Worm (Caenorhabditis elegans): ENCODE measurements around the gene dyf-19.

ce11 chrV:19636194-19636584 lies 11.3 kb downstream of the dyf-19 start:
- TF ChIP-seq mep-1 (tag; optimal IDR thresholded peaks at IDR 0.05) (no peak), elt-1 (tag; optimal IDR thresholded peaks at IDR 0.05; ENCODE audit: borderline replicate concordance, insufficient read depth) (no peak), ces-1 (GFP tag; optimal IDR thresholded peaks at IDR 0.05) (no peak), elt-3 (tag; optimal IDR thresholded peaks at IDR 0.05) (no peak), bed-3 (GFP tag; optimal IDR thresholded peaks at IDR 0.05) (no peak), unc-39 (tag; optimal IDR thresholded peaks at IDR 0.05) (no peak), lsy-2 (tag; optimal IDR thresholded peaks at IDR 0.05) (no peak), drap-1 (GFP tag; optimal IDR thresholded peaks at IDR 0.05) (no peak)

All from whole organism, mixed stage, embryonic.